Worm (Caenorhabditis elegans) whole organism, L2 larva: ENCODE data around the gene R08E5.1.

Source experiments
- C34F6.9 ChIP-seq: fragments of 150-350 bp; optimal IDR thresholded peaks from 2 replicates; lab custom pipeline; 2014; ENCODE audit warnings: missing biosample characterization, missing genetic modification characterization
- F13H6.1 ChIP-seq: sonication (generic microtip); optimal IDR thresholded peaks from 2 replicates; lab custom pipeline; 2016; ENCODE audit warnings: missing genetic modification characterization, missing compliant biosample characterization
- R02D3.7 ChIP-seq: fragments of 150-350 bp; optimal IDR thresholded peaks from 2 replicates; lab custom pipeline; 2014; ENCODE audit warnings: missing biosample characterization, missing genetic modification characterization
- Y55F3AM.14 ChIP-seq: fragments of 200-800 bp; sonication (Bioruptor generic); optimal IDR thresholded peaks from 2 replicates; lab custom pipeline; 2018; ENCODE audit warnings: mild to moderate bottlenecking, missing genetic modification characterization, missing compliant biosample characterization
- ZK546.5 ChIP-seq: sonication (generic microtip); optimal IDR thresholded peaks from 2 replicates; lab custom pipeline; 2017; ENCODE audit warnings: missing biosample characterization, missing genetic modification characterization
- alr-1 ChIP-seq: fragments of 150-350 bp; optimal IDR thresholded peaks from 2 replicates; lab custom pipeline; 2014; ENCODE audit warnings: missing biosample characterization, missing genetic modification characterization
- aly-2 ChIP-seq: fragments of 150-350 bp; optimal IDR thresholded peaks from 2 replicates; lab custom pipeline; 2014; ENCODE audit warnings: missing biosample characterization, missing genetic modification characterization
- ama-1 ChIP-seq: fragments of 150-350 bp; optimal IDR thresholded peaks from 2 replicates; lab custom pipeline; 2018; ENCODE audit warnings: inconsistent platforms
- blmp-1 ChIP-seq: sonication (generic microtip); optimal IDR thresholded peaks from 2 replicates; lab custom pipeline; 2017; ENCODE audit warnings: missing genetic modification characterization, mild to moderate bottlenecking, missing compliant biosample characterization, antibody characterized with exemption, moderate library complexity; ENCODE audit not compliant: insufficient read depth
- ceh-16 ChIP-seq: fragments of 150-350 bp; optimal IDR thresholded peaks from 2 replicates; lab custom pipeline; 2014; ENCODE audit warnings: missing biosample characterization, missing genetic modification characterization
- ceh-82 ChIP-seq: fragments of 150-350 bp; optimal IDR thresholded peaks from 2 replicates; lab custom pipeline; 2014; ENCODE audit warnings: missing biosample characterization, missing genetic modification characterization
- crh-2 ChIP-seq: sonication (generic microtip); optimal IDR thresholded peaks from 2 replicates; lab custom pipeline; 2017; ENCODE audit warnings: missing biosample characterization, missing genetic modification characterization
- dmd-4 ChIP-seq: sonication (generic microtip); optimal IDR thresholded peaks from 2 replicates; lab custom pipeline; 2017; ENCODE audit warnings: missing biosample characterization, missing genetic modification characterization
- egl-27 ChIP-seq: sonication (generic microtip); optimal IDR thresholded peaks from 3 replicates; lab custom pipeline; 2017; ENCODE audit warnings: missing biosample characterization, missing genetic modification reagents, missing genetic modification characterization
- elt-1 ChIP-seq: fragments of 150-350 bp; optimal IDR thresholded peaks from 2 replicates; lab custom pipeline; 2014; ENCODE audit warnings: missing biosample characterization, missing genetic modification characterization
- elt-3 ChIP-seq: sonication (generic microtip); optimal IDR thresholded peaks from 2 replicates; lab custom pipeline; 2017; ENCODE audit warnings: missing biosample characterization, missing genetic modification characterization
- fos-1 ChIP-seq: fragments of 150-350 bp; optimal IDR thresholded peaks from 2 replicates; lab custom pipeline; 2014; ENCODE audit warnings: missing biosample characterization, missing genetic modification characterization
- gmeb-1 ChIP-seq: fragments of 150-350 bp; optimal IDR thresholded peaks from 2 replicates; lab custom pipeline; 2014; ENCODE audit warnings: missing biosample characterization, missing genetic modification characterization
- lin-11 ChIP-seq: fragments of 150-350 bp; sonication (generic microtip); optimal IDR thresholded peaks from 2 replicates; lab custom pipeline; 2014; ENCODE audit warnings: missing biosample characterization, missing genetic modification characterization, inconsistent platforms, mixed read lengths
- lin-13 ChIP-seq: fragments of 150-350 bp; optimal IDR thresholded peaks from 2 replicates; lab custom pipeline; 2014; ENCODE audit warnings: missing biosample characterization, missing genetic modification reagents, missing genetic modification characterization
- lin-39 ChIP-seq: fragments of 150-350 bp; optimal IDR thresholded peaks from 2 replicates; lab custom pipeline; 2014; ENCODE audit warnings: missing biosample characterization, missing genetic modification reagents, missing genetic modification characterization
- lsy-2 ChIP-seq, 2 experiments: fragments of 150-350 bp in 1 of 2; sonication (generic microtip) in 1 of 2; optimal IDR thresholded peaks; 2 replicates each; lab custom pipeline; 2014 to 2017; ENCODE audit warnings: missing biosample characterization in 2 of 2, missing genetic modification characterization in 2 of 2
- mab-5 ChIP-seq: fragments of 150-350 bp; optimal IDR thresholded peaks from 2 replicates; lab custom pipeline; 2014; ENCODE audit warnings: missing biosample characterization, missing genetic modification characterization
- mbf-1 ChIP-seq: sonication (generic microtip); optimal IDR thresholded peaks from 2 replicates; lab custom pipeline; 2017; ENCODE audit warnings: missing biosample characterization, missing genetic modification characterization
- mdl-1 ChIP-seq, 2 experiments: fragments of 150-350 bp in 1 of 2; sonication (generic microtip) in 1 of 2; optimal IDR thresholded peaks; 2 replicates each; lab custom pipeline; 2017; ENCODE audit warnings: missing biosample characterization in 2 of 2, missing genetic modification characterization in 2 of 2
- nhr-10 ChIP-seq: sonication (generic microtip); optimal IDR thresholded peaks from 2 replicates; lab custom pipeline; 2017; ENCODE audit warnings: missing biosample characterization, missing genetic modification characterization
- nhr-11 ChIP-seq: fragments of 150-350 bp; optimal IDR thresholded peaks from 2 replicates; lab custom pipeline; 2014; ENCODE audit warnings: missing biosample characterization, missing genetic modification characterization
- nhr-12 ChIP-seq: fragments of 150-350 bp; optimal IDR thresholded peaks from 2 replicates; lab custom pipeline; 2014; ENCODE audit warnings: missing biosample characterization, missing genetic modification characterization
- nhr-129 ChIP-seq: fragments of 150-350 bp; optimal IDR thresholded peaks from 2 replicates; lab custom pipeline; 2014; ENCODE audit warnings: missing biosample characterization, missing genetic modification characterization
- nhr-21 ChIP-seq: fragments of 150-350 bp; optimal IDR thresholded peaks from 2 replicates; lab custom pipeline; 2014; ENCODE audit warnings: missing biosample characterization, missing genetic modification characterization
- nhr-23 ChIP-seq: fragments of 150-350 bp; optimal IDR thresholded peaks from 2 replicates; lab custom pipeline; 2014; ENCODE audit warnings: missing biosample characterization, missing genetic modification reagents, missing genetic modification characterization
- nhr-237 ChIP-seq: fragments of 150-350 bp; optimal IDR thresholded peaks from 2 replicates; lab custom pipeline; 2014; ENCODE audit warnings: missing biosample characterization, missing genetic modification characterization
- nhr-25 ChIP-seq: fragments of 150-350 bp; sonication (generic microtip); optimal IDR thresholded peaks from 3 replicates; lab custom pipeline; 2014; ENCODE audit warnings: missing biosample characterization, missing genetic modification characterization
- nhr-6 ChIP-seq: fragments of 150-350 bp; optimal IDR thresholded peaks from 2 replicates; lab custom pipeline; 2014; ENCODE audit warnings: missing biosample characterization, missing genetic modification characterization
- nhr-77 ChIP-seq: fragments of 150-350 bp; optimal IDR thresholded peaks from 2 replicates; lab custom pipeline; 2014; ENCODE audit warnings: missing biosample characterization, missing genetic modification characterization
- peb-1 ChIP-seq: fragments of 150-350 bp; optimal IDR thresholded peaks from 2 replicates; lab custom pipeline; 2014; ENCODE audit warnings: missing biosample characterization, missing genetic modification characterization
- sem-4 ChIP-seq: fragments of 150-350 bp; optimal IDR thresholded peaks from 2 replicates; lab custom pipeline; 2014; ENCODE audit warnings: missing biosample characterization, missing genetic modification reagents, missing genetic modification characterization
- skn-1 ChIP-seq: sonication (generic microtip); optimal IDR thresholded peaks from 2 replicates; lab custom pipeline; 2017; ENCODE audit warnings: missing biosample characterization, missing genetic modification characterization
- sma-3 ChIP-seq: sonication (generic microtip); optimal IDR thresholded peaks from 2 replicates; lab custom pipeline; 2016; ENCODE audit warnings: missing genetic modification reagents, missing genetic modification characterization, missing compliant biosample characterization
- sma-9 ChIP-seq, 2 experiments: fragments of 150-350 bp in 1 of 2; sonication (generic microtip) in 1 of 2; optimal IDR thresholded peaks; 2 replicates each; lab custom pipeline; 2014 to 2016; ENCODE audit warnings: missing genetic modification characterization in 2 of 2, mild to moderate bottlenecking in 1 of 2, missing biosample characterization in 1 of 2, missing compliant biosample characterization in 1 of 2, missing genetic modification reagents in 1 of 2, moderate library complexity in 1 of 2
- snpc-4 ChIP-seq: fragments of 150-350 bp; optimal IDR thresholded peaks from 2 replicates; lab custom pipeline; 2014; ENCODE audit warnings: missing biosample characterization, missing genetic modification characterization
- unc-39 ChIP-seq: fragments of 150-350 bp; optimal IDR thresholded peaks from 2 replicates; lab custom pipeline; 2014; ENCODE audit warnings: missing biosample characterization, missing genetic modification characterization
- unc-55 ChIP-seq: fragments of 150-350 bp; sonication (generic microtip); optimal IDR thresholded peaks from 3 replicates; lab custom pipeline; 2014; ENCODE audit warnings: missing biosample characterization, missing genetic modification reagents, missing genetic modification characterization
- unc-62 ChIP-seq: fragments of 150-350 bp; optimal IDR thresholded peaks from 2 replicates; lab custom pipeline; 2014; ENCODE audit warnings: missing biosample characterization, missing genetic modification reagents, missing genetic modification characterization
- zag-1 ChIP-seq: fragments of 150-350 bp; optimal IDR thresholded peaks from 2 replicates; lab custom pipeline; 2014; ENCODE audit warnings: missing biosample characterization, missing genetic modification characterization
- ztf-1 ChIP-seq: fragments of 200-800 bp; sonication (Bioruptor generic); conservative IDR thresholded peaks from 2 replicates; pipeline ENCODE4 v1.3.6; 2022; ENCODE audit warnings: missing genetic modification characterization, missing compliant biosample characterization
- ztf-11 ChIP-seq: sonication (generic microtip); optimal IDR thresholded peaks from 2 replicates; lab custom pipeline; 2017; ENCODE audit warnings: missing biosample characterization, missing genetic modification characterization
- ztf-4 ChIP-seq: fragments of 150-350 bp; optimal IDR thresholded peaks from 2 replicates; lab custom pipeline; 2014; ENCODE audit warnings: missing biosample characterization, missing genetic modification characterization

R08E5.1 gene

DNA sequence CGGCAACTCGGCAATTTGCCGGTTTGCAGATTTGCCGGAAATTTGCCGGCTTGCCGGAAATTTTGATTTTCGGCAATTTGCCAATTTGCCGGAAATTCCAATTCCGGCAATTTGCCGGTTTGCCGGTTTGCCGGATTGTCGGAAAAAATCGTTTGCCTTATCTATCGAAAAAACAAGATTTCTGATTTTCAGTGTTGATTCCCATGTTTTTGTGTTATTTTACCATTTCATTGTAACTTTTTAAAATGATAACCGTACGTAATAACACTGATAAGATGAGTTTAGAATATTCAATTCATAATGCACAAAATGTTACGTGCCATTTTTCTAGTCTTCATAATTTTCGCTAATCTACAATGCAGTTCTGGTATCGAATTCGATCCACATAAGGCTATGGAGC lies 10.5 kb downstream of the R08E5.1 start, which contains the start of gene oac-55:
TSS of gene oac-55 (plus strand) at position 301 of the 400 bp plus-strand sequence.
- no peak for TF ChIP-seq fos-1 (tag; lab: Kevin White, UChicago)
- TF ChIP-seq nhr-6 (tag; lab: Kevin White, UChicago) = no peak
- TF ChIP-seq nhr-21 (tag; lab: Kevin White, UChicago) = no peak
- no peak for TF ChIP-seq elt-3 (tag; lab: Kevin White, UChicago)
- no peak for TF ChIP-seq nhr-77 (tag; lab: Kevin White, UChicago)
- TF ChIP-seq nhr-23 (tag; lab: Kevin White, UChicago) = no peak
- no peak for TF ChIP-seq aly-2 (tag; lab: Kevin White, UChicago)
- TF ChIP-seq nhr-129 = no peak
- no peak for TF ChIP-seq R02D3.7 (tag; lab: Kevin White, UChicago)

DNA sequence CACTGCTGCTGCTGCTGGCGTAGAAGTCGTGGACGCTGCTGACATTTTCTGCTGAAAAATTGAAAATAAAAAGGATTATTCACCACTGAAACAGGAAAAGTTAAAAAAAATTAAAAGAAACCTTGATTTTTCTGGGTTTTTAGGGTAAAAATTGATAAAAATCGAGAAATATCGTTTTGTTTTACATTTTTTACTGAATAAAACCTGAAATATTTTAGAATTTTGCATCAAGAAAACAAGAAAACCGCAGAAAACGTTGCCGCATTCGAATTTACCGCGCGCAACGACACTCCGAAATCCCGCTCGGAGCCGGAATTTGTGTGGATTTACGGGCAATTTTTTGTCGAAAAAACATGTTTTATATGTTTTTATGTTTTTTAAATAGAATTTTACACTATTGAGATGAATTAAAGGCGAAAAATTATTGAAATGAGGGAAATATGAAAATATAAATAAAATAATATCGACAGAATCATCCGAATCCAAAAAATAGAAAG lies 11.9 kb downstream of the R08E5.1 start, which contains the start of gene chk-1:
TSS of gene chk-1 (minus strand) at position 51 of the 497 bp plus-strand sequence.
- TF ChIP-seq zag-1 (tag; lab: Kevin White, UChicago) (no peak), ceh-82 (tag; lab: Kevin White, UChicago) (no peak), elt-3 (tag; lab: Kevin White, UChicago) (no peak), egl-27 (tag; lab: Kevin White, UChicago) (no peak), peb-1 (no peak), snpc-4 (peak; percentile 41), sma-3 (GFP tag; lab: Kevin White, UChicago) (peak; percentile 54), skn-1 (no peak), lin-11 (tag; lab: Kevin White, UChicago) (peak; percentile 40), lsy-2 (tag; optimal IDR thresholded peaks at IDR 0.05; lab: Kevin White, UChicago) (peak; percentile 30 to 83), nhr-11 (tag; lab: Kevin White, UChicago) (no peak), nhr-21 (tag; lab: Kevin White, UChicago) (peak; percentile 42), ztf-11 (tag; lab: Kevin White, UChicago) (no peak), nhr-23 (tag; lab: Kevin White, UChicago) (no peak), unc-55 (GFP tag; lab: Kevin White, UChicago) (peak; percentile 82), fos-1 (tag; lab: Kevin White, UChicago) (peak; percentile 54), gmeb-1 (tag; lab: Kevin White, UChicago) (peak; percentile 92), mdl-1 (tag; optimal IDR thresholded peaks at IDR 0.05; lab: Kevin White, UChicago) (no peak), unc-39 (tag; lab: Kevin White, UChicago) (no peak), ceh-16 (tag; lab: Kevin White, UChicago) (no peak), Y55F3AM.14 (GFP tag; lab: Kevin White, UChicago) (no peak), lin-13 (no peak), mbf-1 (no peak), ZK546.5 (tag; lab: Kevin White, UChicago) (no peak), nhr-10 (no peak), unc-62 (GFP tag; lab: Kevin White, UChicago) (no peak), F13H6.1 (tag; lab: Kevin White, UChicago) (peak; percentile 49), nhr-25 (tag; lab: Kevin White, UChicago) (peak; percentile 61), aly-2 (tag; lab: Kevin White, UChicago) (no peak), mab-5 (peak; percentile 12), nhr-77 (tag; lab: Kevin White, UChicago) (no peak), sma-9 (GFP tag; optimal IDR thresholded peaks at IDR 0.05; lab: Kevin White, UChicago) (peak; percentile 59), sma-9 (tag; optimal IDR thresholded peaks at IDR 0.05; lab: Kevin White, UChicago) (no peak), alr-1 (no peak), R02D3.7 (tag; lab: Kevin White, UChicago) (peak; percentile 90), crh-2 (tag; lab: Kevin White, UChicago) (peak; percentile 69), ztf-1 (no peak), C34F6.9 (tag; lab: Kevin White, UChicago) (peak; percentile 81), dmd-4 (tag; lab: Kevin White, UChicago) (no peak), nhr-129 (peak; percentile 58), ztf-4 (tag; lab: Kevin White, UChicago) (peak; percentile 6), blmp-1 (tag; lab: Kevin White, UChicago) (no peak), nhr-6 (tag; lab: Kevin White, UChicago) (no peak), lin-39 (tag; lab: Kevin White, UChicago) (no peak), nhr-237 (tag; lab: Kevin White, UChicago) (no peak), ama-1 (lab: Kevin White, UChicago) (no peak), nhr-12 (tag; lab: Kevin White, UChicago) (no peak), elt-1 (tag; lab: Kevin White, UChicago) (no peak), sem-4 (tag; lab: Kevin White, UChicago) (no peak)
